Worm (Caenorhabditis elegans): ENCODE data around the gene E03H12.4.

Gene E03H12.4

ce11 chrIV:4963834-4964233 lies 18.6 kb upstream of the E03H12.4 start, which contains the start of gene txt-3:
txt-3 (plus strand) TSS chrIV:4963958.
- TF ChIP-seq unc-62 (GFP tag; optimal IDR thresholded peaks at IDR 0.05 in 1 of 2) (peak in 1 of 2 experiments; percentile 99), unc-62 (tag; optimal IDR thresholded peaks at IDR 0.05) (no peak), zip-2 (tag; optimal IDR thresholded peaks at IDR 0.05) (no peak)

DNA sequence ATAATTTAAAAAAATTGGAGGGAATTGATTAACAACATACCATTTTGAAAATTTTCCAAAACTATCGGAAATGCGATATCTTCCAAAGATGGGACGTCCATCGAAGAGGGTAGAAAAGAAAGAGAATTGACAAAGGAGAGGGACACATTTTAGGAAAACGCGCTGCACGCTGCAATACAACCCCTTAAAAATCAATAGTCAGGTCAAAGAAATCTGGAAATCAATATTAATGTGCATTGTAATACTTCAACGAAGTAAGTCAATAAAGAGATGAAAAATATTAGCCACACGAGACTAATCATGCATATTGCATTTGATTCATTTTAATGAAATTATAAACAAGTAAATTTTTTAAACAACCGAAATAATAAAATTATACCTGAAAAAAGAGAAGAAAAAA lies 13.0 kb upstream of the E03H12.4 start, which contains the start of gene Y9C9A.13:
Y9C9A.13 (minus strand) TSS at position 101 of the 400 bp plus-strand sequence.
- TF ChIP-seq ceh-44 (GFP tag; IDR thresholded peaks at IDR 0.05), result no peak
- no peak for TF ChIP-seq ctbp-1 (GFP tag; IDR thresholded peaks at IDR 0.05)
- TF ChIP-seq ceh-62 (tag; optimal IDR thresholded peaks at IDR 0.05), result no peak
- no peak for TF ChIP-seq ceh-82 (tag; optimal IDR thresholded peaks at IDR 0.05)
- no peak for TF ChIP-seq F10B5.3 (tag; optimal IDR thresholded peaks at IDR 0.05)
- TF ChIP-seq lin-38 (GFP tag; IDR thresholded peaks at IDR 0.05), result no peak
- no peak for TF ChIP-seq ces-1 (GFP tag; optimal IDR thresholded peaks at IDR 0.05)
- no peak for TF ChIP-seq egl-43 (GFP tag; IDR thresholded peaks at IDR 0.05)
- TF ChIP-seq mes-2 (tag; optimal IDR thresholded peaks at IDR 0.05; ENCODE audit: poor library complexity, severe bottlenecking), result no peak
- TF ChIP-seq ama-1 (optimal IDR thresholded peaks at IDR 0.05), result no peak
- TF ChIP-seq madf-5 (GFP tag; IDR thresholded peaks at IDR 0.05), result no peak
- no peak for TF ChIP-seq nhr-102 (tag; optimal IDR thresholded peaks at IDR 0.05)
- TF ChIP-seq vab-7 (GFP tag; IDR thresholded peaks at IDR 0.05), result no peak
- TF ChIP-seq unc-130 (GFP tag; optimal IDR thresholded peaks at IDR 0.05), result no peak
- no peak for TF ChIP-seq nhr-25 (tag; optimal IDR thresholded peaks at IDR 0.05; ENCODE audit: borderline replicate concordance, insufficient read depth)
- TF ChIP-seq mxl-2 (GFP tag; conservative IDR thresholded peaks at IDR 0.05), result no peak

DNA sequence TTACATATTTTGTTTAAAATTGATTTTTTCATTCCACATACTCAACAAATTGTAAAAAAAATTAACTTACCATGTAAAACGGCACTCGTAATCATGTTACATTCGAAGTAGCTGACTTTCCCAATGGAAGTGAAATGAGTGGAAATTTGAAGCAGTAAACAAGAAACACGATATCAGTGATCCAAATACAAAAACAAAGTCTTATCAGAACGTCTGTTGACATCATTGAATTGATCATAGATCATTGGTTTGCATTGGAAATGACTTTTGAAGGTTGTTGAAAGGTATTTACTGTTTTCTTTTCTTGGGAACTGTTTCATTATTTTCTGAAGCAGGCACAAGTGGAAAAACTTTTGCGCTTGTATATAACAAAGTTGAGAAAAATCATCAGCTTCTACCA lies 6.4 kb upstream of the E03H12.4 start, which contains the start of gene Y9C9A.16:
Y9C9A.16 (minus strand) TSS at position 131 of the 400 bp plus-strand sequence.
- TF ChIP-seq ceh-28 (tag; optimal IDR thresholded peaks at IDR 0.05), result no peak
- TF ChIP-seq nhr-48 (tag; optimal IDR thresholded peaks at IDR 0.05), result no peak
- TF ChIP-seq daf-16 (GFP tag; optimal IDR thresholded peaks at IDR 0.05), result no peak
- TF ChIP-seq daf-16 (tag; optimal IDR thresholded peaks at IDR 0.05), result peak; percentile 100
- TF ChIP-seq pha-4 (GFP tag; IDR thresholded peaks at IDR 0.05), result no peak
- TF ChIP-seq pha-4 (tag; optimal IDR thresholded peaks at IDR 0.05), result no peak
- no peak for TF ChIP-seq ama-1 (optimal IDR thresholded peaks at IDR 0.05)
- no peak for TF ChIP-seq nhr-77 (tag; optimal IDR thresholded peaks at IDR 0.05)
- TF ChIP-seq nhr-111 (GFP tag; optimal IDR thresholded peaks at IDR 0.05), result no peak
- no peak for TF ChIP-seq nhr-237 (tag; optimal IDR thresholded peaks at IDR 0.05)
- TF ChIP-seq mep-1 (tag; optimal IDR thresholded peaks at IDR 0.05), result no peak
- TF ChIP-seq mxl-2 (GFP tag; conservative IDR thresholded peaks at IDR 0.05), result no peak
- TF ChIP-seq unc-62 (GFP tag; optimal IDR thresholded peaks at IDR 0.05 in 1 of 2), result peak in 1 of 2 experiments; percentile 57
- TF ChIP-seq unc-62 (tag; optimal IDR thresholded peaks at IDR 0.05), result no peak
- TF ChIP-seq ceh-44 (GFP tag; IDR thresholded peaks at IDR 0.05), result no peak
- TF ChIP-seq Y105C5A.15 (GFP tag; IDR thresholded peaks at IDR 0.05), result no peak
- TF ChIP-seq Y48G9A.11 (GFP tag; IDR thresholded peaks at IDR 0.05), result no peak
- TF ChIP-seq jun-1 (tag; optimal IDR thresholded peaks at IDR 0.05), result no peak

- TF ChIP-seq T20F7.1 (GFP tag; optimal IDR thresholded peaks at IDR 0.05) (no peak), mxl-2 (GFP tag; conservative IDR thresholded peaks at IDR 0.05) (0 out of 2 replicates have a peak, but pooled peaks have one; percentile 8), D1046.2 (GFP tag; IDR thresholded peaks at IDR 0.05) (no peak), set-16 (GFP tag; IDR thresholded peaks at IDR 0.05) (peak; percentile 91; the same call in 1 of the 2 replicates), ztf-11 (tag; optimal IDR thresholded peaks at IDR 0.05) (no peak)
Observed at ce11 chrIV:4977176-4977693, 5.2 kb upstream of the E03H12.4 start, which contains the start of gene E03H12.5. E03H12.5 (plus strand) TSS chrIV:4977226.

All from whole organism, L4 larva.